Worm (Caenorhabditis elegans) whole organism, L1 larva: Measurements from ENCODE around the gene ZK1073.2.
A peak's percentile ranks its signal among the peaks of the same experiment; 100 is the strongest.

Experiments used
- C04F5.9 ChIP-seq: sonication (generic microtip); optimal IDR thresholded peaks from 2 replicates; lab custom pipeline; 2016; ENCODE audit warnings: missing genetic modification characterization, missing compliant biosample characterization
- Y116A8C.19 ChIP-seq: sonication (generic microtip); optimal IDR thresholded peaks from 2 replicates; lab custom pipeline; 2016; ENCODE audit warnings: missing compliant biosample characterization, missing genetic modification characterization, borderline replicate concordance
- aha-1 ChIP-seq: fragments of 150-350 bp; optimal IDR thresholded peaks from 2 replicates; lab custom pipeline; 2014; ENCODE audit warnings: missing biosample characterization, missing genetic modification characterization
- alr-1 ChIP-seq: fragments of 200-800 bp; sonication (Bioruptor generic); optimal IDR thresholded peaks from 2 replicates; lab custom pipeline; 2018; ENCODE audit warnings: borderline replicate concordance, mild to moderate bottlenecking, missing genetic modification characterization, missing compliant biosample characterization
- ama-1 ChIP-seq: fragments of 150-350 bp; optimal IDR thresholded peaks from 2 replicates; lab custom pipeline; 2014
- ceh-63 ChIP-seq: fragments of 200-800 bp; sonication (Bioruptor generic); optimal IDR thresholded peaks from 2 replicates; lab custom pipeline; 2018; ENCODE audit warnings: mild to moderate bottlenecking, missing genetic modification characterization, missing compliant biosample characterization
- ceh-8 ChIP-seq: fragments of 200-800 bp; sonication (Bioruptor generic); optimal IDR thresholded peaks from 2 replicates; lab custom pipeline; 2018; ENCODE audit warnings: mild to moderate bottlenecking, missing genetic modification characterization, moderate library complexity, missing compliant biosample characterization
- ceh-88 ChIP-seq: fragments of 200-800 bp; sonication (Bioruptor generic); IDR thresholded peaks from 2 replicates; pipeline ENCODE4 v1.3.6; 2022; ENCODE audit warnings: missing genetic modification characterization, missing compliant biosample characterization
- dpl-1 ChIP-seq, 3 experiments: fragments of 150-350 bp in 2 of 3; sonication (generic microtip) in 1 of 3; optimal IDR thresholded peaks; 2 replicates each; lab custom pipeline; 2014 to 2017; ENCODE audit warnings: missing biosample characterization in 3 of 3, missing genetic modification characterization in 3 of 3, missing genetic modification reagents in 3 of 3
- dsc-1 ChIP-seq: sonication (generic microtip); optimal IDR thresholded peaks from 2 replicates; lab custom pipeline; 2016; ENCODE audit warnings: mild to moderate bottlenecking, missing genetic modification characterization, missing compliant biosample characterization
- elt-2 ChIP-seq: sonication (generic microtip); optimal IDR thresholded peaks from 2 replicates; lab custom pipeline; 2016; ENCODE audit warnings: missing genetic modification characterization, mild to moderate bottlenecking, inconsistent platforms, missing compliant biosample characterization, missing genetic modification reagents
- elt-3 ChIP-seq, 6 experiments: fragments of 150-350 bp in 1 of 6; sonication (generic microtip); optimal IDR thresholded peaks; 2 replicates each; lab custom pipeline; 2017 to 2018; ENCODE audit warnings: missing biosample characterization in 6 of 6, missing genetic modification characterization in 6 of 6, inconsistent platforms in 1 of 6
- ets-5 ChIP-seq: fragments of 200-800 bp; sonication (Bioruptor generic); IDR thresholded peaks from 2 replicates; pipeline ENCODE4 v1.3.6; 2022; ENCODE audit warnings: missing genetic modification characterization, missing compliant biosample characterization
- fkh-10 ChIP-seq: sonication (generic microtip); optimal IDR thresholded peaks from 2 replicates; lab custom pipeline; 2017; ENCODE audit warnings: missing biosample characterization, missing genetic modification reagents, missing genetic modification characterization
- fos-1 ChIP-seq: fragments of 150-350 bp; optimal IDR thresholded peaks from 2 replicates; lab custom pipeline; 2014; ENCODE audit warnings: missing biosample characterization, missing genetic modification characterization
- grh-1 ChIP-seq: fragments of 200-800 bp; sonication (Bioruptor generic); IDR thresholded peaks from 2 replicates; pipeline ENCODE4 v1.3.6; 2022; ENCODE audit warnings: missing genetic modification reagents, missing genetic modification characterization, missing compliant biosample characterization
- hlh-17 ChIP-seq: fragments of 200-800 bp; sonication (Bioruptor generic); optimal IDR thresholded peaks from 2 replicates; lab custom pipeline; 2018; ENCODE audit warnings: missing genetic modification characterization, mild to moderate bottlenecking, missing compliant biosample characterization, moderate library complexity, borderline replicate concordance
- hpl-2 ChIP-seq: fragments of 150-350 bp; optimal IDR thresholded peaks from 2 replicates; lab custom pipeline; 2014; ENCODE audit warnings: missing biosample characterization, missing genetic modification reagents, missing genetic modification characterization
- isw-1 ChIP-seq: fragments of 200-800 bp; sonication (Bioruptor generic); IDR thresholded peaks from 2 replicates; pipeline ENCODE4 v1.3.6; 2022; ENCODE audit warnings: missing genetic modification characterization, missing compliant biosample characterization
- jun-1 ChIP-seq: fragments of 150-350 bp; optimal IDR thresholded peaks from 2 replicates; lab custom pipeline; 2014; ENCODE audit warnings: missing biosample characterization, missing genetic modification reagents, missing genetic modification characterization
- lin-15B ChIP-seq: fragments of 150-350 bp; sonication (generic microtip); optimal IDR thresholded peaks from 3 replicates; lab custom pipeline; 2014; ENCODE audit warnings: missing biosample characterization, missing genetic modification characterization
- lin-39 ChIP-seq: fragments of 150-350 bp; optimal IDR thresholded peaks from 2 replicates; lab custom pipeline; 2014; ENCODE audit warnings: missing biosample characterization, missing genetic modification reagents, missing genetic modification characterization
- lir-3 ChIP-seq: sonication (generic microtip); optimal IDR thresholded peaks from 2 replicates; lab custom pipeline; 2016; ENCODE audit warnings: mild to moderate bottlenecking, missing genetic modification characterization, moderate library complexity, missing compliant biosample characterization; ENCODE audit not compliant: poor library complexity
- mdl-1 ChIP-seq, 2 experiments: fragments of 150-350 bp; optimal IDR thresholded peaks; 2 replicates each; lab custom pipeline; 2014 to 2017; ENCODE audit warnings: missing biosample characterization in 2 of 2, missing genetic modification characterization in 2 of 2, inconsistent platforms in 1 of 2
- mef-2 ChIP-seq: fragments of 150-350 bp; optimal IDR thresholded peaks from 2 replicates; lab custom pipeline; 2014; ENCODE audit warnings: missing biosample characterization, missing genetic modification characterization
- nhr-20 ChIP-seq: sonication (generic microtip); optimal IDR thresholded peaks from 2 replicates; lab custom pipeline; 2016; ENCODE audit warnings: mild to moderate bottlenecking, missing genetic modification characterization, missing compliant biosample characterization
- nhr-47 ChIP-seq: sonication (generic microtip); optimal IDR thresholded peaks from 2 replicates; lab custom pipeline; 2016; ENCODE audit warnings: mild to moderate bottlenecking, missing genetic modification characterization, moderate library complexity, missing compliant biosample characterization
- nhr-71 ChIP-seq: sonication (generic microtip); optimal IDR thresholded peaks from 2 replicates; lab custom pipeline; 2016; ENCODE audit warnings: mild to moderate bottlenecking, missing genetic modification characterization, moderate library complexity, missing compliant biosample characterization
- nhr-76 ChIP-seq: sonication (generic microtip); optimal IDR thresholded peaks from 2 replicates; lab custom pipeline; 2017; ENCODE audit warnings: missing biosample characterization, missing genetic modification characterization
- nhr-85 ChIP-seq: sonication (generic microtip); peaks from one replicate; lab custom pipeline; 2016; ENCODE audit warnings: missing genetic modification characterization, inconsistent platforms, missing compliant biosample characterization
- pag-3 ChIP-seq: sonication (generic microtip); optimal IDR thresholded peaks from 2 replicates; lab custom pipeline; 2017; ENCODE audit warnings: missing genetic modification characterization, mild to moderate bottlenecking, missing compliant biosample characterization, antibody characterized with exemption, borderline replicate concordance; ENCODE audit not compliant: insufficient read depth
- pax-3 ChIP-seq: fragments of 200-800 bp; sonication (Bioruptor generic); optimal IDR thresholded peaks from 2 replicates; lab custom pipeline; 2018; ENCODE audit warnings: mild to moderate bottlenecking, missing genetic modification characterization, moderate library complexity, missing compliant biosample characterization
- pqm-1 ChIP-seq: sonication (generic microtip); optimal IDR thresholded peaks from 3 replicates; lab custom pipeline; 2017; ENCODE audit warnings: missing biosample characterization, missing genetic modification characterization
- rnt-1 ChIP-seq: sonication (generic microtip); optimal IDR thresholded peaks from 2 replicates; lab custom pipeline; 2016; ENCODE audit warnings: mild to moderate bottlenecking, missing genetic modification characterization, moderate library complexity, missing compliant biosample characterization
- skn-1 ChIP-seq: fragments of 150-350 bp; optimal IDR thresholded peaks from 2 replicates; lab custom pipeline; 2014; ENCODE audit warnings: missing biosample characterization, missing genetic modification characterization
- snu-23 ChIP-seq: sonication (generic microtip); optimal IDR thresholded peaks from 2 replicates; lab custom pipeline; 2016; ENCODE audit warnings: missing genetic modification characterization, missing compliant biosample characterization
- tbx-2 ChIP-seq: sonication (generic microtip); optimal IDR thresholded peaks from 2 replicates; lab custom pipeline; 2016; ENCODE audit warnings: missing genetic modification characterization, missing compliant biosample characterization
- unc-130 ChIP-seq: fragments of 150-350 bp; optimal IDR thresholded peaks from 2 replicates; lab custom pipeline; 2017; ENCODE audit warnings: missing biosample characterization, missing genetic modification characterization, inconsistent platforms
- unc-86 ChIP-seq: sonication (generic microtip); optimal IDR thresholded peaks from 2 replicates; lab custom pipeline; 2016; ENCODE audit warnings: missing genetic modification characterization, missing compliant biosample characterization
- xbp-1 ChIP-seq: sonication (generic microtip); optimal IDR thresholded peaks from 2 replicates; lab custom pipeline; 2016; ENCODE audit warnings: missing genetic modification characterization, missing compliant biosample characterization
- ztf-4 ChIP-seq: fragments of 150-350 bp; optimal IDR thresholded peaks from 2 replicates; lab custom pipeline; 2014; ENCODE audit warnings: missing biosample characterization, missing genetic modification characterization

Gene ZK1073.2

DNA sequence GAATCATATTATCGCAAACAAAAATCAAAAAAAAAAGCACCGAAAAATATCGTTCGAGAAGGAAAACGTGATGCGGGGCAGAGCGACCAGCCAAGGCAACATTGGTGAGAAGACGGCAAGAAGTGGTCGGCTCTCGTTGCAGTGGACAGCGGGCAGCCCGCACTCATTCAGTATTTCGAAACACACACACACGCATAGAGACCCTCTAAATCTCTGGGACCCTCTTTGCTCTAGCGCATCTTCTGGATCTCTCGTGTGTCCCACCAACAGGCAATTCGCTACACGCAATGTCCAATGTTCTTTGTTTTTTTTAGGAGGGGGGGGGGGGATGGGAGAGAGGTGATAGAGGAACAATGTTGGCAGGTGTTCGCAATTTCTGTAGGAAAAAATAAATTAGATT, 30.3 kb downstream of the ZK1073.2 start (continued):
- TF ChIP-seq hpl-2 (no peak), ets-5 (GFP tag; lab: Robert Waterston, UW) (no peak), rnt-1 (tag; lab: Kevin White, UChicago) (peak; percentile 41), ztf-4 (no peak), jun-1 (tag; lab: Kevin White, UChicago) (no peak), dsc-1 (peak; percentile 29), ceh-63 (no peak), grh-1 (GFP tag; lab: Robert Waterston, UW) (no peak), fkh-10 (GFP tag; lab: Kevin White, UChicago) (no peak), unc-130 (tag; lab: Kevin White, UChicago) (no peak), ceh-88 (GFP tag; lab: Robert Waterston, UW) (no peak), ceh-8 (no peak), nhr-47 (tag; lab: Kevin White, UChicago) (peak; percentile 5), isw-1 (GFP tag; lab: Robert Waterston, UW) (no peak), elt-3 (tag; optimal IDR thresholded peaks at IDR 0.05; lab: Kevin White, UChicago) (no peak), snu-23 (GFP tag; lab: Kevin White, UChicago) (no peak), skn-1 (peak; percentile 21), pax-3 (tag; lab: Kevin White, UChicago) (no peak), nhr-85 (no peak), nhr-71 (tag; lab: Kevin White, UChicago) (peak; percentile 28), Y116A8C.19 (tag; lab: Kevin White, UChicago) (no peak), unc-86 (tag; lab: Kevin White, UChicago) (peak; percentile 24), aha-1 (tag; lab: Kevin White, UChicago) (no peak), pqm-1 (tag; lab: Kevin White, UChicago) (no peak), elt-2 (tag; lab: Kevin White, UChicago) (no peak), C04F5.9 (tag; lab: Kevin White, UChicago) (no peak), dpl-1 (GFP tag; optimal IDR thresholded peaks at IDR 0.05; lab: Kevin White, UChicago) (no peak), tbx-2 (no peak), hlh-17 (no peak), ama-1 (lab: Kevin White, UChicago) (no peak)
- TF ChIP-seq, all 84 proteins: peak for 11

DNA sequence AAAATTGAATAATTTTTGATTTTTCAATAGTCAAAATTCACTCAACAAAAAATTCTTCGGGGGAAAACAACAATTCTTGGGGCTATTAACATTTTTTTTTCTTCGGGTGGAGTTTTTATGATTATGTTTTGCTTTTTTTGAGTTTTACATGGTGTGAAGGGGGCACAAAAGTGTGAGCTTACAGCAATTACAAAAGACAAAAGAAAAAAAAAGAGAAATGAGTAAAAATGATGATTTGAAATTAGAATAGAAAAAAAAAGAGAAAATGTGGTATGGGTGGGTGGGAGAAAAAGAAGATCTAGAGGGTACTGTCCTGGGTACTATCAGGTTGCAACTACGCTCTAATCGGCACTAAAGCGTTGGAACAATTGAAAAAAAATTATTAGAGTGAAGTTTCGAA, 37.3 kb downstream of the ZK1073.2 start:
- no peak for TF ChIP-seq pag-3 (tag; lab: Kevin White, UChicago)
- no peak for TF ChIP-seq xbp-1
- no peak for TF ChIP-seq dsc-1
- TF ChIP-seq lin-15B (tag; lab: Kevin White, UChicago), result no peak
- TF ChIP-seq hpl-2, result no peak
- TF ChIP-seq mdl-1 (tag; optimal IDR thresholded peaks at IDR 0.05; lab: Kevin White, UChicago), result no peak
- TF ChIP-seq dpl-1 (GFP tag; optimal IDR thresholded peaks at IDR 0.05; lab: Kevin White, UChicago), result no peak
- no peak for TF ChIP-seq alr-1
- no peak for TF ChIP-seq nhr-20 (tag; lab: Kevin White, UChicago)
- no peak for TF ChIP-seq fos-1 (tag; lab: Kevin White, UChicago)
- TF ChIP-seq nhr-76 (tag; lab: Kevin White, UChicago), result no peak
- TF ChIP-seq jun-1 (tag; lab: Kevin White, UChicago), result no peak
- no peak for TF ChIP-seq ceh-63
- no peak for TF ChIP-seq lir-3 (tag; lab: Kevin White, UChicago)
- TF ChIP-seq mef-2 (tag; lab: Kevin White, UChicago), result no peak
- no peak for TF ChIP-seq lin-39 (tag; lab: Kevin White, UChicago)
